Fruit fly (Drosophila melanogaster): ENCODE results near the gene Atg8a.

Atg8a gene

dm6 chrX:10731801-10732200, 36.3 kb downstream of the Atg8a start (continued):
- TF ChIP-seq CG10669 (GFP tag; optimal IDR thresholded peaks at IDR 0.05): peak; percentile 42
- TF ChIP-seq CG11294 (GFP tag; IDR thresholded peaks at IDR 0.05): no peak
- peak; percentile 11 for TF ChIP-seq cyc (GFP tag; optimal IDR thresholded peaks at IDR 0.05)
- TF ChIP-seq Eip78C (GFP tag): peak; percentile 81
- peak; percentile 28 for TF ChIP-seq Hr4 (GFP tag; optimal IDR thresholded peaks at IDR 0.05)
- TF ChIP-seq fkh (GFP tag; optimal IDR thresholded peaks at IDR 0.05): no peak
- no peak for TF ChIP-seq eg (GFP tag; IDR thresholded peaks at IDR 0.05)
- peak; percentile 14 for TF ChIP-seq CG8632 (GFP tag; optimal IDR thresholded peaks at IDR 0.05)
- TF ChIP-seq acj6 (GFP tag; optimal IDR thresholded peaks at IDR 0.05): peak; percentile 30
- TF ChIP-seq CG6163 (GFP tag; IDR thresholded peaks at IDR 0.05): 0 out of 3 replicates have a peak, but pooled peaks have one; percentile 18
- TF ChIP-seq achi (GFP tag; optimal IDR thresholded peaks at IDR 0.05): peak; percentile 45
- TF ChIP-seq vri (GFP tag; optimal IDR thresholded peaks at IDR 0.05): no peak
- TF ChIP-seq spab (GFP tag; optimal IDR thresholded peaks at IDR 0.05): peak; percentile 20
- TF ChIP-seq CG34406 (GFP tag; optimal IDR thresholded peaks at IDR 0.05): peak; percentile 28
- TF ChIP-seq Gug (GFP tag; IDR thresholded peaks at IDR 0.05): no peak
- peak; percentile 49 for TF ChIP-seq Eip75B (GFP tag; optimal IDR thresholded peaks at IDR 0.05)
- TF ChIP-seq esn (GFP tag; optimal IDR thresholded peaks at IDR 0.05): peak; percentile 18
- no peak for TF ChIP-seq net (GFP tag; optimal IDR thresholded peaks at IDR 0.05)
- TF ChIP-seq CG11762 (GFP tag; optimal IDR thresholded peaks at IDR 0.05; ENCODE audit: insufficient read depth): no peak
- TF ChIP-seq Met (GFP tag; optimal IDR thresholded peaks at IDR 0.05): peak; percentile 45
- peak; percentile 44 for TF ChIP-seq CG32006 (GFP tag; optimal IDR thresholded peaks at IDR 0.05)
- TF ChIP-seq CG7368 (GFP tag; optimal IDR thresholded peaks at IDR 0.05): no peak
- no peak for TF ChIP-seq CG11902 (GFP tag; optimal IDR thresholded peaks at IDR 0.05)
- no peak for TF ChIP-seq Sox102F (GFP tag; optimal IDR thresholded peaks at IDR 0.05)
- TF ChIP-seq dsx (GFP tag; optimal IDR thresholded peaks at IDR 0.05; ENCODE audit: poor library complexity, severe bottlenecking): peak; percentile 32
- TF ChIP-seq Smox (GFP tag; optimal IDR thresholded peaks at IDR 0.05): peak; percentile 25
- TF ChIP-seq CG9139 (GFP tag; optimal IDR thresholded peaks at IDR 0.05): no peak
- TF ChIP-seq CG15336 (GFP tag; IDR thresholded peaks at IDR 0.05): peak; percentile 48; the same call in 1 of the 2 replicates
- TF ChIP-seq CG10631 (GFP tag; optimal IDR thresholded peaks at IDR 0.05): peak; percentile 43
- TF ChIP-seq Sox15 (GFP tag; optimal IDR thresholded peaks at IDR 0.05): no peak
- peak; percentile 35; the same call in 1 of the 3 replicates for TF ChIP-seq CG8119 (GFP tag; IDR thresholded peaks at IDR 0.05)

DNA sequence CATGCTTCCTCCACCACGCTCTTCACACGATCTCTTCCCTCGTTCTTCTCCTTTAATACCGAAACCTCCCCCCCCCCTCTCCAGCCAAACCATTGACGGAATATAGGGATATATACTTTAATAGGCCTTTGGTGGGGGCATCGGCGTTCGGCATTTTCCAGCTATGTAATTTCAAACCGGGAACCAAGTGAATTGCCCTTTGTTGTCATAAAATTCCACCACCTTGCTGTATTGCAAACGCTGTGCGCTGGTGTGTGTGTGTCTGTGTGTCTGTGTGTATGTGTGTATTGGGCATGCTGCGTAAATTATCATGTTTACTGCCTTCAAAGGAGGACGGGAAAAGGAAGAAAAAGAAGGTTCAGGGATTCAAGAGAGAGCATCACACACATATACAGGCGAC, 36.8 kb downstream of the Atg8a start:
- TF ChIP-seq CG10669 (GFP tag; optimal IDR thresholded peaks at IDR 0.05) (no peak), Sox15 (GFP tag; optimal IDR thresholded peaks at IDR 0.05) (no peak), Lpt (GFP tag; optimal IDR thresholded peaks at IDR 0.05) (no peak)

dm6 chrX:10729921-10730873, 37.9 kb downstream of the Atg8a start:
- 0 out of 3 replicates have a peak, but pooled peaks have one; percentile 20 for TF ChIP-seq eg (GFP tag; IDR thresholded peaks at IDR 0.05)
- TF ChIP-seq CG6808 (GFP tag; optimal IDR thresholded peaks at IDR 0.05): no peak
- no peak for TF ChIP-seq Ets96B (tag; optimal IDR thresholded peaks at IDR 0.05)
- TF ChIP-seq CG1621 (tag; optimal IDR thresholded peaks at IDR 0.05): no peak
- peak; percentile 46 for TF ChIP-seq Eip78C (GFP tag)
- no peak for TF ChIP-seq CG11294 (GFP tag; IDR thresholded peaks at IDR 0.05)
- no peak for TF ChIP-seq Gug (GFP tag; IDR thresholded peaks at IDR 0.05)
- TF ChIP-seq spab (GFP tag; optimal IDR thresholded peaks at IDR 0.05): no peak
- TF ChIP-seq ss (GFP tag; optimal IDR thresholded peaks at IDR 0.05): no peak
- TF ChIP-seq lz (GFP tag; optimal IDR thresholded peaks at IDR 0.05): no peak
- peak; percentile 37 for TF ChIP-seq svp (GFP tag)
- no peak for TF ChIP-seq Hr38 (GFP tag; optimal IDR thresholded peaks at IDR 0.05)
- TF ChIP-seq vri (GFP tag; optimal IDR thresholded peaks at IDR 0.05): no peak
- no peak for TF ChIP-seq cyc (GFP tag; optimal IDR thresholded peaks at IDR 0.05)
- TF ChIP-seq CG6276 (GFP tag; optimal IDR thresholded peaks at IDR 0.05): peak; percentile 11
- TF ChIP-seq Ets21C (GFP tag; optimal IDR thresholded peaks at IDR 0.05): no peak
